Fruit fly (Drosophila melanogaster): ENCODE results near the gene Ggt-1.

DNA sequence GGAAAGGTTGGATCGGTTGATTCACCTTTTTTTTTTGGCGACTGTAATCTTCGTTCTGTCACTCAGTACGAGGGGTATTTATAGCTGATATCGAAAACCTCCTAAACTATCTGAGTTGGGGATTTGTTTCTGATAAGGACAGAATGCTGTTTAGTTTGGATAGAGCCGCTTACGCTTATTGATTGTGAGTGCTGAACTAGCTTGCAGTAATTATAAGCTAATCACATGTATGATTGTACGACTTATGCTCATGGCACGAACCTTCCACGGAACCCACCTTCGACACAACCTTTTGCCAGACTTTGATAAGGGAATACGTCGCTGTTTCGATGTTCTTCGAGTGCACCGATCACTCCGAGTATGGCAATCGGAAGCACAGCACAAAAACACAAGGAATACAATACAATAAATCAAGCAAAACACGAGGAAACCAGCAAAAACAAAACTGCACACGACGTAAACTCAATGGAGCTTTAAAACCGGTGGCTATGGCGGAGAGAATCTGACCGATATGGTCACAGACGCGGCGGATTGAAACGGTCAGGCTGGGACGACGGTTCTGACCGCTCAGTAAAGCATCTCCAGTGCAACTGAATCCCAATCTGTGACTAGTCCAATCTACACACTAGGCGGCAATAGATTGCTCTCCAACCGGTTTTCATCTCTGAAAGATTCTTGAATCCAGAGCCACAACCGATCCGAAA is 25.8 kb downstream of the Ggt-1 start, which contains the start of gene psh:
- no peak for TF ChIP-seq CG7101 (tag; optimal IDR thresholded peaks at IDR 0.05)
- TF ChIP-seq CG5204 (GFP tag; optimal IDR thresholded peaks at IDR 0.05) = no peak
- TF ChIP-seq cic (GFP tag; optimal IDR thresholded peaks at IDR 0.05) = peak; percentile 42
- no peak for TF ChIP-seq tj (GFP tag; optimal IDR thresholded peaks at IDR 0.05)
- TF ChIP-seq Hr96 (GFP tag; optimal IDR thresholded peaks at IDR 0.05) = no peak
- TF ChIP-seq Clk (GFP tag; optimal IDR thresholded peaks at IDR 0.05) = no peak
- no peak for TF ChIP-seq cnc (optimal IDR thresholded peaks at IDR 0.05)
- no peak for TF ChIP-seq kay (GFP tag; ENCODE audit: borderline replicate concordance)
- no peak for TF ChIP-seq CG12768 (GFP tag; optimal IDR thresholded peaks at IDR 0.05)

All from whole organism, adult.